Worm (Caenorhabditis elegans): ENCODE data around the gene nhr-173.

ce11 chrX:6656251-6656650 is 923 bp downstream of the nhr-173 start:
- TF ChIP-seq ama-1 (optimal IDR thresholded peaks at IDR 0.05), result no peak
- no peak for TF ChIP-seq flt-1 (GFP tag; IDR thresholded peaks at IDR 0.05)
- TF ChIP-seq sea-1 (GFP tag; conservative IDR thresholded peaks at IDR 0.05), result no peak
- TF ChIP-seq hmg-4 (GFP tag; optimal IDR thresholded peaks at IDR 0.05), result no peak
- TF ChIP-seq F13C5.2 (tag; optimal IDR thresholded peaks at IDR 0.05), result no peak
